Fruit fly (Drosophila melanogaster) whole organism, embryonic: ENCODE measurements around the gene Lipt2.

ENCODE experiments used
- Bteb2 ChIP-seq: fragments of 200-800 bp; sonication (Bioruptor generic); optimal IDR thresholded peaks from 2 replicates; lab custom pipeline; 2016; ENCODE audit warnings: missing biosample characterization, missing genetic modification characterization
- CG10462 ChIP-seq: fragments of 200-800 bp; sonication (Bioruptor generic); optimal IDR thresholded peaks from 2 replicates; lab custom pipeline; 2016; ENCODE audit warnings: missing biosample characterization, missing genetic modification characterization
- CG12155 ChIP-seq: fragments of 200-800 bp; sonication (Bioruptor generic); optimal IDR thresholded peaks from 3 replicates; lab custom pipeline; 2016; ENCODE audit warnings: missing biosample characterization, missing genetic modification characterization
- CG13287 ChIP-seq: fragments of 200-800 bp; sonication (Bioruptor generic); IDR thresholded peaks from 2 replicates; pipeline ENCODE4 v1.3.6; 2022; ENCODE audit warnings: missing biosample characterization, missing genetic modification characterization; ENCODE audit not compliant: partially characterized antibody
- CG14860 ChIP-seq: fragments of 200-800 bp; sonication (Bioruptor generic); IDR thresholded peaks from 3 replicates; pipeline ENCODE4 v1.3.6; 2022; ENCODE audit warnings: missing biosample characterization, missing genetic modification characterization; ENCODE audit not compliant: partially characterized antibody
- CG15011 ChIP-seq: fragments of 200-800 bp; sonication (Bioruptor generic); optimal IDR thresholded peaks from 3 replicates; lab custom pipeline; 2018; ENCODE audit warnings: missing biosample characterization, mild to moderate bottlenecking, missing genetic modification characterization
- CG1647 ChIP-seq: fragments of 200-800 bp; sonication (Bioruptor generic); optimal IDR thresholded peaks from 3 replicates; lab custom pipeline; 2016; ENCODE audit warnings: missing biosample characterization, missing genetic modification characterization
- CG17912 ChIP-seq: fragments of 200-800 bp; sonication (Bioruptor generic); optimal IDR thresholded peaks from 2 replicates; lab custom pipeline; 2018; ENCODE audit warnings: missing biosample characterization, mild to moderate bottlenecking, missing genetic modification characterization
- CG1792 ChIP-seq: fragments of 200-800 bp; sonication (Bioruptor generic); optimal IDR thresholded peaks from 2 replicates; lab custom pipeline; 2016; ENCODE audit warnings: missing biosample characterization, missing genetic modification characterization
- CG18011 ChIP-seq: fragments of 200-800 bp; sonication (Bioruptor generic); optimal IDR thresholded peaks from 2 replicates; lab custom pipeline; 2017; ENCODE audit warnings: missing biosample characterization, missing genetic modification characterization, mild to moderate bottlenecking, moderate library complexity, missing genotype
- CG2202 ChIP-seq: fragments of 200-800 bp; sonication (Bioruptor generic); optimal IDR thresholded peaks from 2 replicates; lab custom pipeline; 2018; ENCODE audit warnings: missing biosample characterization, mild to moderate bottlenecking, missing genetic modification characterization
- CG2889 ChIP-seq: fragments of 200-800 bp; sonication (Bioruptor generic); IDR thresholded peaks from 3 replicates; pipeline ENCODE4 v1.3.6; 2022; ENCODE audit warnings: missing biosample characterization, missing genetic modification characterization
- CG31441 ChIP-seq: fragments of 200-800 bp; sonication (Bioruptor generic); IDR thresholded peaks from 2 replicates; pipeline ENCODE4 v1.3.6; 2022; ENCODE audit warnings: missing biosample characterization, missing genetic modification characterization
- CG3281 ChIP-seq: fragments of 200-800 bp; sonication (Bioruptor generic); optimal IDR thresholded peaks from 3 replicates; lab custom pipeline; 2017; ENCODE audit warnings: missing biosample characterization, mild to moderate bottlenecking, missing genetic modification characterization
- CG3838 ChIP-seq: fragments of 200-800 bp; sonication (Bioruptor generic); optimal IDR thresholded peaks from 3 replicates; lab custom pipeline; 2016; ENCODE audit warnings: missing biosample characterization, missing genetic modification characterization
- CG43689 ChIP-seq: fragments of 200-800 bp; sonication (Bioruptor generic); IDR thresholded peaks from 2 replicates; pipeline ENCODE4 v1.3.6; 2022; ENCODE audit warnings: missing biosample characterization, missing genetic modification characterization
- CG5953 ChIP-seq: fragments of 200-800 bp; sonication (Bioruptor generic); IDR thresholded peaks from 2 replicates; pipeline ENCODE4 v1.3.6; 2022; ENCODE audit warnings: missing biosample characterization, missing genetic modification characterization
- CG6654 ChIP-seq: fragments of 200-800 bp; sonication (Bioruptor generic); optimal IDR thresholded peaks from 2 replicates; lab custom pipeline; 2017; ENCODE audit warnings: missing biosample characterization, mild to moderate bottlenecking, missing genetic modification characterization
- CG8089 ChIP-seq: fragments of 200-800 bp; sonication (Bioruptor generic); optimal IDR thresholded peaks from 3 replicates; lab custom pipeline; 2016; ENCODE audit warnings: missing biosample characterization, missing genetic modification characterization
- CG8924 ChIP-seq: fragments of 200-800 bp; optimal IDR thresholded peaks from 3 replicates; lab custom pipeline; 2019; ENCODE audit warnings: missing biosample characterization, mild to moderate bottlenecking, missing genetic modification characterization, moderate library complexity
- CG9215 ChIP-seq: fragments of 200-800 bp; sonication (Bioruptor generic); IDR thresholded peaks from 2 replicates; pipeline ENCODE4 v1.3.6; 2022; ENCODE audit warnings: missing biosample characterization, missing genetic modification characterization
- HLHmδ ChIP-seq: fragments of 200-800 bp; sonication (Bioruptor generic); optimal IDR thresholded peaks from 2 replicates; lab custom pipeline; 2018; ENCODE audit warnings: missing biosample characterization, mild to moderate bottlenecking, missing genetic modification characterization, moderate library complexity
- HmgZ ChIP-seq: fragments of 200-800 bp; sonication (Bioruptor generic); optimal IDR thresholded peaks from 2 replicates; lab custom pipeline; 2018; ENCODE audit warnings: missing biosample characterization, mild to moderate bottlenecking, missing genetic modification characterization
- Max ChIP-seq: fragments of 200-800 bp; sonication (Bioruptor generic); optimal IDR thresholded peaks from 2 replicates; lab custom pipeline; 2016; ENCODE audit warnings: missing biosample characterization, mild to moderate bottlenecking, missing genetic modification characterization
- Optix ChIP-seq: fragments of 200-800 bp; sonication (Bioruptor generic); IDR thresholded peaks from 3 replicates; pipeline ENCODE4 v1.3.6; 2022; ENCODE audit warnings: missing biosample characterization, missing genetic modification characterization
- Six4 ChIP-seq: fragments of 200-800 bp; sonication (Bioruptor generic); optimal IDR thresholded peaks from 2 replicates; lab custom pipeline; 2016; ENCODE audit warnings: missing biosample characterization, missing genetic modification characterization
- Spps ChIP-seq: fragments of 200-800 bp; sonication (Bioruptor generic); optimal IDR thresholded peaks from 2 replicates; lab custom pipeline; 2018; ENCODE audit warnings: missing biosample characterization, mild to moderate bottlenecking, missing genetic modification characterization
- Sry-β ChIP-seq: fragments of 200-800 bp; sonication (Bioruptor generic); optimal IDR thresholded peaks from 2 replicates; lab custom pipeline; 2018; ENCODE audit warnings: missing biosample characterization, mild to moderate bottlenecking, missing genetic modification characterization, moderate library complexity
- Sry-δ ChIP-seq: fragments of 200-800 bp; sonication (Bioruptor generic); optimal IDR thresholded peaks from 2 replicates; lab custom pipeline; 2016; ENCODE audit warnings: missing biosample characterization, missing genetic modification characterization
- Stat92E ChIP-seq, 3 experiments: fragments of >200 bp in 2 of 3; fragments of 200-800 bp in 1 of 3; sonication (Bioruptor generic) in 1 of 3; optimal IDR thresholded peaks; 2 replicates each; lab custom pipeline; 2017 to 2019; ENCODE audit warnings: missing biosample characterization in 3 of 3, missing genetic modification characterization in 3 of 3, mild to moderate bottlenecking in 1 of 3, moderate library complexity in 1 of 3
- Taf1 ChIP-seq: fragments of 200-800 bp; sonication (Bioruptor generic); IDR thresholded peaks from 2 replicates; pipeline ENCODE4 v1.3.6; 2022; ENCODE audit warnings: missing biosample characterization, missing genetic modification characterization
- Trl ChIP-seq, 3 experiments: fragments of >200 bp in 2 of 3; fragments of 200-800 bp in 1 of 3; sonication (Bioruptor generic) in 1 of 3; optimal IDR thresholded peaks; 2 replicates in 1 of 3; 3 replicates in 2 of 3; lab custom pipeline; 2016 to 2017; ENCODE audit warnings: missing biosample characterization in 1 of 3, missing genetic modification characterization in 1 of 3
- ato ChIP-seq: fragments of 200-800 bp; sonication (Bioruptor generic); IDR thresholded peaks from 2 replicates; pipeline ENCODE4 v1.3.6; 2022; ENCODE audit warnings: missing biosample characterization, missing genetic modification characterization; ENCODE audit not compliant: partially characterized antibody
- dati ChIP-seq: fragments of 200-800 bp; sonication (Bioruptor generic); IDR thresholded peaks from 2 replicates; pipeline ENCODE4 v1.3.6; 2022; ENCODE audit warnings: missing biosample characterization, missing genetic modification characterization
- fd3F ChIP-seq: fragments of 200-800 bp; sonication (Bioruptor generic); optimal IDR thresholded peaks from 2 replicates; lab custom pipeline; 2018; ENCODE audit warnings: missing biosample characterization, mild to moderate bottlenecking, missing genetic modification characterization, moderate library complexity
- fru ChIP-seq: fragments of >200 bp; optimal IDR thresholded peaks from 2 replicates; lab custom pipeline; 2017
- h ChIP-seq: fragments of >200 bp; optimal IDR thresholded peaks from 2 replicates; lab custom pipeline; 2017
- jigr1 ChIP-seq: fragments of 200-800 bp; sonication (Bioruptor generic); IDR thresholded peaks from 3 replicates; pipeline ENCODE4 v1.3.6; 2022; ENCODE audit warnings: missing biosample characterization, missing genetic modification characterization
- nerfin-1 ChIP-seq: fragments of 200-800 bp; sonication (Bioruptor generic); optimal IDR thresholded peaks from 3 replicates; lab custom pipeline; 2019; ENCODE audit warnings: missing biosample characterization, mild to moderate bottlenecking, missing genetic modification characterization, moderate library complexity
- pfk ChIP-seq: fragments of 200-800 bp; sonication (Bioruptor generic); optimal IDR thresholded peaks from 2 replicates; lab custom pipeline; 2018; ENCODE audit warnings: missing biosample characterization, mild to moderate bottlenecking, missing genetic modification characterization, moderate library complexity
- pum ChIP-seq: fragments of 200-800 bp; sonication (Bioruptor generic); optimal IDR thresholded peaks from 2 replicates; lab custom pipeline; 2016; ENCODE audit warnings: missing biosample characterization, missing genetic modification characterization
- repo ChIP-seq: fragments of 200-800 bp; sonication (Bioruptor generic); optimal IDR thresholded peaks from 2 replicates; lab custom pipeline; 2016; ENCODE audit warnings: missing biosample characterization, missing genetic modification characterization
- salm ChIP-seq: fragments of 200-800 bp; sonication (Bioruptor generic); optimal IDR thresholded peaks from 2 replicates; lab custom pipeline; 2018; ENCODE audit warnings: missing biosample characterization, mild to moderate bottlenecking, missing genetic modification characterization
- sim ChIP-seq: fragments of 200-800 bp; sonication (Bioruptor generic); IDR thresholded peaks from 2 replicates; pipeline ENCODE4 v1.3.6; 2022; ENCODE audit warnings: missing biosample characterization, missing genetic modification characterization
- sisA ChIP-seq: fragments of 200-800 bp; sonication (Bioruptor generic); IDR thresholded peaks from 2 replicates; pipeline ENCODE4 v1.3.6; 2022; ENCODE audit warnings: missing biosample characterization, missing genetic modification characterization
- slp2 ChIP-seq: fragments of 200-800 bp; sonication (Bioruptor generic); optimal IDR thresholded peaks from 2 replicates; lab custom pipeline; 2016; ENCODE audit warnings: missing biosample characterization, missing genetic modification characterization
- sr ChIP-seq: fragments of 200-800 bp; sonication (Bioruptor generic); IDR thresholded peaks from 3 replicates; pipeline ENCODE4 v1.3.6; 2022; ENCODE audit warnings: missing biosample characterization, missing genetic modification characterization
- tup ChIP-seq: fragments of 200-800 bp; sonication (Bioruptor generic); optimal IDR thresholded peaks from 2 replicates; lab custom pipeline; 2016; ENCODE audit warnings: missing biosample characterization, mild to moderate bottlenecking, missing genetic modification characterization, moderate library complexity
- vfl ChIP-seq: fragments of 200-800 bp; sonication (Bioruptor generic); optimal IDR thresholded peaks from 2 replicates; lab custom pipeline; 2016; ENCODE audit warnings: missing biosample characterization, missing genetic modification characterization
- vnd ChIP-seq: fragments of 200-800 bp; sonication (Bioruptor generic); IDR thresholded peaks from 3 replicates; pipeline ENCODE4 v1.3.6; 2022; ENCODE audit warnings: missing biosample characterization, missing genetic modification characterization; ENCODE audit not compliant: partially characterized antibody
- z ChIP-seq: fragments of 200-800 bp; sonication (Bioruptor generic); IDR thresholded peaks from 3 replicates; pipeline ENCODE4 v1.3.6; 2022; ENCODE audit warnings: missing biosample characterization, missing genetic modification characterization
- zen2 ChIP-seq: fragments of 200-800 bp; sonication (Bioruptor generic); IDR thresholded peaks from 3 replicates; pipeline ENCODE4 v1.3.6; 2022; ENCODE audit warnings: missing biosample characterization, missing genetic modification characterization; ENCODE audit not compliant: partially characterized antibody

Lipt2 gene

dm6 chr3R:4387490-4387889, 49.6 kb downstream of the Lipt2 start, which contains the start of gene tub (continued):
- TF ChIP-seq CG5953, result no peak; the same call in 1 of the 2 replicates
- peak; percentile 36 for TF ChIP-seq CG12155 (GFP tag; lab: Kevin White, UChicago)
- TF ChIP-seq pum, result peak; percentile 12
- TF ChIP-seq Max (GFP tag; lab: Kevin White, UChicago), result peak; percentile 8
- no peak; the same call in 2 of the 3 replicates for TF ChIP-seq jigr1 (GFP tag; lab: Robert Waterston, UW)
- TF ChIP-seq Spps (tag; lab: Kevin White, UChicago), result no peak
- TF ChIP-seq salm, result no peak
- no peak for TF ChIP-seq pfk (GFP tag; lab: Kevin White, UChicago)
- TF ChIP-seq slp2 (GFP tag; lab: Kevin White, UChicago), result no peak
- TF ChIP-seq sim, result no peak
- peak; percentile 51 for TF ChIP-seq Sry-δ
- TF ChIP-seq CG1792 (GFP tag; lab: Kevin White, UChicago), result no peak
- TF ChIP-seq Bteb2 (GFP tag; lab: Kevin White, UChicago), result no peak
- no peak for TF ChIP-seq CG2889 (GFP tag; lab: Robert Waterston, UW)
- TF ChIP-seq tup (GFP tag; lab: Kevin White, UChicago), result no peak
- no peak for TF ChIP-seq HLHmδ (GFP tag; lab: Kevin White, UChicago)
- no peak for TF ChIP-seq vfl (GFP tag; lab: Kevin White, UChicago)
- TF ChIP-seq CG14860 (GFP tag; lab: Robert Waterston, UW), result no peak
- no peak for TF ChIP-seq vnd (GFP tag; lab: Robert Waterston, UW)
- TF ChIP-seq CG17912 (GFP tag; lab: Kevin White, UChicago), result no peak
- no peak for TF ChIP-seq h (lab: Kevin White, UChicago)
- no peak for TF ChIP-seq CG8924 (tag; lab: Kevin White, UChicago)
- no peak for TF ChIP-seq CG10462 (GFP tag; lab: Kevin White, UChicago)
- TF ChIP-seq CG3838, result no peak
- peak; percentile 52; the same call in 1 of the 2 replicates for TF ChIP-seq CG13287 (GFP tag; lab: Robert Waterston, UW)
- TF ChIP-seq dati (GFP tag; lab: Robert Waterston, UW), result no peak
- TF ChIP-seq z (GFP tag; lab: Robert Waterston, UW), result no peak
- TF ChIP-seq fd3F (GFP tag; lab: Kevin White, UChicago), result no peak
- no peak for TF ChIP-seq CG1647 (GFP tag; lab: Kevin White, UChicago)
- TF ChIP-seq CG6654, result no peak
- TF ChIP-seq CG2202 (tag; lab: Kevin White, UChicago), result no peak
- no peak for TF ChIP-seq zen2
- TF ChIP-seq sisA (GFP tag; lab: Robert Waterston, UW), result no peak
- TF ChIP-seq ato (GFP tag; lab: Robert Waterston, UW), result no peak
- no peak for TF ChIP-seq Optix (GFP tag; lab: Robert Waterston, UW)
- TF ChIP-seq sr (GFP tag; lab: Robert Waterston, UW), result no peak
- peak; percentile 1 for TF ChIP-seq CG8089 (GFP tag; lab: Kevin White, UChicago)
- no peak for TF ChIP-seq CG15011 (GFP tag; lab: Kevin White, UChicago)
- no peak for TF ChIP-seq CG9215 (GFP tag; lab: Robert Waterston, UW)
- TF ChIP-seq Taf1 (GFP tag; lab: Robert Waterston, UW), result no peak
- TF ChIP-seq nerfin-1 (tag; lab: Kevin White, UChicago), result peak; percentile 27
- TF ChIP-seq repo, result peak; percentile 36
- peak; percentile 4 for TF ChIP-seq CG18011 (GFP tag; lab: Kevin White, UChicago)
- peak; percentile 74 for TF ChIP-seq Sry-β (GFP tag; lab: Kevin White, UChicago)
- peak; percentile 76 for TF ChIP-seq HmgZ (tag; lab: Kevin White, UChicago)
- peak; percentile 27 for TF ChIP-seq Six4 (GFP tag; lab: Kevin White, UChicago)
- TF ChIP-seq CG3281 (GFP tag; lab: Kevin White, UChicago), result peak; percentile 47
- peak in 1 of 3 experiments; percentile 13 for TF ChIP-seq Stat92E (GFP tag; optimal IDR thresholded peaks at IDR 0.05; lab: Kevin White, UChicago)
- TF ChIP-seq Trl (optimal IDR thresholded peaks at IDR 0.05; lab: Kevin White, UChicago), result peak in 1 of 2 experiments; percentile 7
- peak; percentile 10 for TF ChIP-seq Trl (GFP tag; optimal IDR thresholded peaks at IDR 0.05; lab: Kevin White, UChicago)
- TF ChIP-seq CG31441 (GFP tag; lab: Robert Waterston, UW), result no peak; the same call in 1 of the 2 replicates
- TF ChIP-seq fru (lab: Kevin White, UChicago), result no peak
- no peak for TF ChIP-seq CG43689
